Fruit fly (Drosophila melanogaster): Measurements from ENCODE around the gene Cpr62Ba.
A peak's percentile ranks its signal among the peaks of the same experiment; 100 is the strongest.

Cpr62Ba gene

dm6 chr3L:1861794-1862447 is 30.3 kb upstream of the Cpr62Ba start, which contains the start of gene Rap1 (continued):
- peak; percentile 37 for TF ChIP-seq Blimp-1 (GFP tag; optimal IDR thresholded peaks at IDR 0.05)
- TF ChIP-seq CG6854 (GFP tag; optimal IDR thresholded peaks at IDR 0.05): no peak
- TF ChIP-seq CG6808 (GFP tag; optimal IDR thresholded peaks at IDR 0.05): peak; percentile 57
- TF ChIP-seq ss (GFP tag; optimal IDR thresholded peaks at IDR 0.05): peak in 1 of 2 experiments; percentile 7
- peak; percentile 49 for TF ChIP-seq lz (GFP tag; optimal IDR thresholded peaks at IDR 0.05)
- TF ChIP-seq Eip78C (GFP tag): peak; percentile 69
- TF ChIP-seq CG10669 (GFP tag; optimal IDR thresholded peaks at IDR 0.05): peak; percentile 6
- TF ChIP-seq Eip75B (GFP tag; optimal IDR thresholded peaks at IDR 0.05): peak; percentile 53

dm6 chr3L:1861400-1861793 is 29.8 kb upstream of the Cpr62Ba start:
- TF ChIP-seq dac (GFP tag; optimal IDR thresholded peaks at IDR 0.05) (no peak), Lpt (GFP tag; optimal IDR thresholded peaks at IDR 0.05) (no peak), lz (GFP tag; optimal IDR thresholded peaks at IDR 0.05) (no peak), CG6276 (GFP tag; optimal IDR thresholded peaks at IDR 0.05) (peak; percentile 58), fd59A (GFP tag; optimal IDR thresholded peaks at IDR 0.05) (no peak), dsx (GFP tag; optimal IDR thresholded peaks at IDR 0.05; ENCODE audit: poor library complexity, severe bottlenecking) (peak; percentile 31), svp (GFP tag) (peak; percentile 97), Hr38 (GFP tag; optimal IDR thresholded peaks at IDR 0.05) (no peak), Gug (GFP tag; IDR thresholded peaks at IDR 0.05) (no peak), CG8319 (GFP tag; optimal IDR thresholded peaks at IDR 0.05) (no peak), CG11902 (GFP tag; optimal IDR thresholded peaks at IDR 0.05) (no peak), CG6854 (GFP tag; optimal IDR thresholded peaks at IDR 0.05) (peak; percentile 18), CG7368 (GFP tag; optimal IDR thresholded peaks at IDR 0.05) (no peak), Ets21C (GFP tag; optimal IDR thresholded peaks at IDR 0.05) (no peak), Sox102F (GFP tag; optimal IDR thresholded peaks at IDR 0.05) (no peak), CG3032 (tag; optimal IDR thresholded peaks at IDR 0.05) (no peak), Sox14 (GFP tag; optimal IDR thresholded peaks at IDR 0.05) (peak; percentile 39), CG6163 (GFP tag; IDR thresholded peaks at IDR 0.05) (no peak; the same call in 2 of the 3 replicates), CG8119 (GFP tag; IDR thresholded peaks at IDR 0.05) (no peak), Eip93F (GFP tag; optimal IDR thresholded peaks at IDR 0.05) (no peak), fkh (GFP tag; optimal IDR thresholded peaks at IDR 0.05) (no peak), Eip75B (GFP tag; optimal IDR thresholded peaks at IDR 0.05) (no peak), Blimp-1 (GFP tag; optimal IDR thresholded peaks at IDR 0.05) (no peak), pdm3 (GFP tag; optimal IDR thresholded peaks at IDR 0.05) (no peak), CG11294 (GFP tag; IDR thresholded peaks at IDR 0.05) (no peak), topi (GFP tag; optimal IDR thresholded peaks at IDR 0.05) (no peak), CG15336 (GFP tag; IDR thresholded peaks at IDR 0.05) (no peak; the same call in 1 of the 2 replicates), CG1621 (tag; optimal IDR thresholded peaks at IDR 0.05) (no peak), cyc (GFP tag; optimal IDR thresholded peaks at IDR 0.05) (no peak), eg (GFP tag; IDR thresholded peaks at IDR 0.05) (no peak), CG34406 (GFP tag; optimal IDR thresholded peaks at IDR 0.05) (no peak), Sox15 (GFP tag; optimal IDR thresholded peaks at IDR 0.05) (no peak), Met (GFP tag; optimal IDR thresholded peaks at IDR 0.05) (no peak), Hr39 (GFP tag; optimal IDR thresholded peaks at IDR 0.05) (no peak), CG3919 (GFP tag; optimal IDR thresholded peaks at IDR 0.05) (no peak), Smox (GFP tag; optimal IDR thresholded peaks at IDR 0.05) (no peak), Eip78C (GFP tag) (peak; percentile 68), net (GFP tag; optimal IDR thresholded peaks at IDR 0.05) (no peak), CG9139 (GFP tag; optimal IDR thresholded peaks at IDR 0.05) (peak; percentile 52), CG6808 (GFP tag; optimal IDR thresholded peaks at IDR 0.05) (peak; percentile 48), CG31627 (GFP tag; optimal IDR thresholded peaks at IDR 0.05) (no peak), CG32006 (GFP tag; optimal IDR thresholded peaks at IDR 0.05) (no peak), CG11762 (GFP tag; optimal IDR thresholded peaks at IDR 0.05; ENCODE audit: insufficient read depth) (no peak), CG4318 (GFP tag; optimal IDR thresholded peaks at IDR 0.05) (no peak), CG8632 (GFP tag; optimal IDR thresholded peaks at IDR 0.05) (no peak), ss (GFP tag; optimal IDR thresholded peaks at IDR 0.05) (peak; percentile 69 to 77), CG6792 (GFP tag; optimal IDR thresholded peaks at IDR 0.05) (no peak), spab (GFP tag; optimal IDR thresholded peaks at IDR 0.05) (no peak)
